ENCODE assay signal across 3 fruit fly cellular contexts in the genomic region with DNA sequence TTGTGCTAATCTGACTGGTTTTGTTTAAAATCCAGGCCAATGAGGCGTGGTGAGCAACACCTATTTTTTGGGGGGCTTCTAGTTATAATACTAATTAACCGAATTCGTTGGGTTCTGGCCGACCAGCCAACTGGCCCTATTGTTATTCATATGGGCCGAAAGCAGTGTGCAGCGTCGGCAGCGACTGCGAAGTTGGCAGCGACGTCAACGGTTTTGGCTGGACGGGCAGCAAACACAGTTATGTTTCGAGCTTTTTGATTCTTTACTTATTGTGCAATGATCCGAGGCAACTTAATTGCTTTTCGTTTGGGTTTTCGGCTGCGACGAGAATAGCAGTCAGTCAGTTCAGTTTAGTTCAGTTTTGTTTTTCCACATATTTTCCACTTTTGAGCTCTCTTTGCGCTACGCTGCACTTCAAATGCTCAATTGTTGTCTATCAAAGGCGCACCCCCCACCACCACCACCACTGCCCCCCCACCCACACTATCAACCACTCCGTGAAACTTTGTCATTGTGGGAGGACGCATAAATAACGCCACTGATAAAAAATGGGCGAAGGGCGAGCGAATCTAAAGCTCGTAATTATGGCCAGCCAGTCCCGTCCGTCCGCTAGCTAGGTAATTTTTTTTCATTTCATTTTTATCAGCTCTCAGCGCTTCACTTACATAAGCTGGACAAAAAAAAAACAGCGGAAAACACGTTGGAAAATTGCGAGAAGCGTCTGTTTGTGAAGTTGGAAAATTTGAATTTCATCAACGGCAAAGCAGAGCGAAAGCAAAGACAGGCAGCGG.
A peak's percentile ranks its signal among the peaks of the same experiment; 100 is the strongest.
TF ChIP-seq lines count a peak whose summit lies in the region.

No protein-coding gene starts in this region.

- no peak for TF ChIP-seq CTCF in whole organism, embryonic (GFP tag; optimal IDR thresholded peaks at IDR 0.05; lab: Kevin White, UChicago)

TF ChIP-seq in whole organism, adult, 20 proteins besides CTCF, POLR2A, EP300 and RAD21:
- TF ChIP-seq Clk (GFP tag; optimal IDR thresholded peaks at IDR 0.05; lab: Kevin White, UChicago) (no peak), kay (GFP tag; lab: Kevin White, UChicago; ENCODE audit: borderline replicate concordance) (peak; percentile 71), Crg-1 (GFP tag; optimal IDR thresholded peaks at IDR 0.05; lab: Kevin White, UChicago) (no peak), Hr96 (GFP tag; optimal IDR thresholded peaks at IDR 0.05; lab: Kevin White, UChicago) (no peak), ovo (GFP tag; optimal IDR thresholded peaks at IDR 0.05; lab: Kevin White, UChicago) (no peak), Mnt (GFP tag; optimal IDR thresholded peaks at IDR 0.05; lab: Kevin White, UChicago) (no peak), cic (GFP tag; optimal IDR thresholded peaks at IDR 0.05; lab: Kevin White, UChicago) (peak; percentile 15), toe (GFP tag; optimal IDR thresholded peaks at IDR 0.05; lab: Kevin White, UChicago) (no peak), CG7101 (tag; optimal IDR thresholded peaks at IDR 0.05; lab: Kevin White, UChicago) (no peak), CG7045 (GFP tag; optimal IDR thresholded peaks at IDR 0.05; lab: Kevin White, UChicago) (no peak)

TF ChIP-seq in whole organism, embryonic, 481 proteins besides CTCF, POLR2A, EP300 and RAD21 (continues in another document):
- peak; percentile 39 for TF ChIP-seq Ets65A (GFP tag; lab: Kevin White, UChicago)
- no peak for TF ChIP-seq h (optimal IDR thresholded peaks at IDR 0.05; lab: Kevin White, UChicago)
- no peak for TF ChIP-seq pum (GFP tag; optimal IDR thresholded peaks at IDR 0.05; lab: Kevin White, UChicago)
- TF ChIP-seq gro (GFP tag; optimal IDR thresholded peaks at IDR 0.05; lab: Kevin White, UChicago) = no peak
- no peak for TF ChIP-seq CG12744 (GFP tag; optimal IDR thresholded peaks at IDR 0.05; lab: Kevin White, UChicago)
- no peak for TF ChIP-seq sob (GFP tag; IDR thresholded peaks at IDR 0.05; lab: Robert Waterston, UW)
- peak; percentile 8 for TF ChIP-seq NfI (GFP tag; optimal IDR thresholded peaks at IDR 0.05; lab: Kevin White, UChicago)
- peak; percentile 1 for TF ChIP-seq CG34376 (GFP tag; optimal IDR thresholded peaks at IDR 0.05; lab: Kevin White, UChicago)
- no peak for TF ChIP-seq insv (GFP tag; optimal IDR thresholded peaks at IDR 0.05; lab: Kevin White, UChicago)
- no peak for TF ChIP-seq Atf6 (GFP tag; IDR thresholded peaks at IDR 0.05; lab: Robert Waterston, UW)
- TF ChIP-seq pnt (GFP tag; optimal IDR thresholded peaks at IDR 0.05; lab: Kevin White, UChicago) = no peak
- TF ChIP-seq HmgD (GFP tag; optimal IDR thresholded peaks at IDR 0.05; lab: Kevin White, UChicago) = no peak
- no peak for TF ChIP-seq CG33213 (GFP tag; optimal IDR thresholded peaks at IDR 0.05; lab: Kevin White, UChicago)
- TF ChIP-seq bcd (GFP tag; optimal IDR thresholded peaks at IDR 0.05; lab: Kevin White, UChicago) = peak; percentile 26
- peak; percentile 46 for TF ChIP-seq sqz (GFP tag; optimal IDR thresholded peaks at IDR 0.05; lab: Kevin White, UChicago)
- TF ChIP-seq MTF-1 (GFP tag; optimal IDR thresholded peaks at IDR 0.05; lab: Kevin White, UChicago; ENCODE audit: borderline replicate concordance) = no peak
- no peak for TF ChIP-seq sc (optimal IDR thresholded peaks at IDR 0.05; lab: Kevin White, UChicago)
- no peak for TF ChIP-seq sc (GFP tag; optimal IDR thresholded peaks at IDR 0.05; lab: Kevin White, UChicago)
- TF ChIP-seq CG9727 (GFP tag; optimal IDR thresholded peaks at IDR 0.05; lab: Kevin White, UChicago) = peak; percentile 19
- no peak for TF ChIP-seq Blimp-1 (GFP tag; optimal IDR thresholded peaks at IDR 0.05; lab: Kevin White, UChicago)
- peak; percentile 18 for TF ChIP-seq CG13775 (GFP tag; optimal IDR thresholded peaks at IDR 0.05; lab: Kevin White, UChicago)
- TF ChIP-seq yki (optimal IDR thresholded peaks at IDR 0.05; lab: Kevin White, UChicago) = no peak
- TF ChIP-seq sug (tag; optimal IDR thresholded peaks at IDR 0.05; lab: Kevin White, UChicago) = peak; percentile 66
- TF ChIP-seq Drgx (GFP tag; IDR thresholded peaks at IDR 0.05; lab: Robert Waterston, UW) = no peak
- TF ChIP-seq CG34422 (GFP tag; IDR thresholded peaks at IDR 0.05; lab: Robert Waterston, UW) = no peak
- TF ChIP-seq CG30403 (GFP tag; optimal IDR thresholded peaks at IDR 0.05; lab: Kevin White, UChicago) = peak; percentile 36
- TF ChIP-seq Lim3 (GFP tag; IDR thresholded peaks at IDR 0.05; lab: Robert Waterston, UW) = peak; percentile 13; the same call in 1 of the 2 replicates
- TF ChIP-seq cas (GFP tag; IDR thresholded peaks at IDR 0.05; lab: Robert Waterston, UW) = no peak
- no peak for TF ChIP-seq hb (GFP tag; IDR thresholded peaks at IDR 0.05; lab: Robert Waterston, UW; ENCODE audit: partially characterized antibody)
- TF ChIP-seq bowl (GFP tag; IDR thresholded peaks at IDR 0.05; lab: Robert Waterston, UW) = no peak
- 0 out of 4 replicates have a peak, but pooled peaks have one; percentile 74 for TF ChIP-seq chinmo (GFP tag; IDR thresholded peaks at IDR 0.05; lab: Robert Waterston, UW; ENCODE audit: partially characterized antibody)
- TF ChIP-seq H15 (GFP tag; IDR thresholded peaks at IDR 0.05; lab: Robert Waterston, UW) = no peak
- TF ChIP-seq tio (GFP tag; optimal IDR thresholded peaks at IDR 0.05; lab: Kevin White, UChicago) = peak; percentile 53
- peak; percentile 38 for TF ChIP-seq CG2678 (tag; optimal IDR thresholded peaks at IDR 0.05; lab: Kevin White, UChicago)
- no peak for TF ChIP-seq Doc2 (GFP tag; IDR thresholded peaks at IDR 0.05; lab: Robert Waterston, UW)
- TF ChIP-seq CG12769 (tag; optimal IDR thresholded peaks at IDR 0.05; lab: Kevin White, UChicago) = peak; percentile 42
- TF ChIP-seq CG1024 (GFP tag; IDR thresholded peaks at IDR 0.05; lab: Robert Waterston, UW) = no peak

TF ChIP-seq in whole organism, wandering third instar larva, 38 proteins besides CTCF, POLR2A, EP300 and RAD21:
- TF ChIP-seq sv (GFP tag; optimal IDR thresholded peaks at IDR 0.05; lab: Kevin White, UChicago) (peak; percentile 4), usp (GFP tag; optimal IDR thresholded peaks at IDR 0.05; lab: Kevin White, UChicago) (no peak), Mio (GFP tag; optimal IDR thresholded peaks at IDR 0.05; lab: Kevin White, UChicago) (no peak), br (GFP tag; optimal IDR thresholded peaks at IDR 0.05; lab: Kevin White, UChicago) (no peak)
